Worm (Caenorhabditis elegans) whole organism, dauer: ENCODE data around the gene ZK418.7.
"Not testable (repeated sequence)": the region's sequence is repeated elsewhere in the genome, so short reads cannot be mapped to it uniquely, and the experiment has no call there.

Source experiments
- unc-62 ChIP-seq: sonication (generic microtip); optimal IDR thresholded peaks from 2 replicates; lab custom pipeline; 2017; ENCODE audit warnings: missing biosample characterization, missing genetic modification reagents, missing genetic modification characterization

ZK418.7 gene

DNA sequence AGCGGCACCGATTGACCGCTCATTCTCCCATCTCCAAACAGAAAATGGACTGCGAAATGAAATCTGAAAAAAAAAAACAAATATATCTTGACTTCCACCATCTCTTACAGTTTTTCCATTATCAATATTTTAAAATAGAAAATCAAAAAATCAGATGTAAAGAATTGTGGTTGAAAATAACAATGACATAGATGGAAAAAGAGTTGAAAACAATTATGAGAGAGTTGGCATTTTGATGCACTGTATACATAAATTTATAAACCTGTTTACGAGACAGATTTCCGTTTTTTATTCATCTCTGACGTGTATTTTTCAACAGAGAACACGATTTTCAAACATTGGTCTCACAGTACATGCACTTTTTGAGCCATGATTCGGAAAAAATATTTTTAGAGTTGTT, at the start of gene ZK418.7:
ZK418.7 (minus strand) TSS at position 101 of the 400 bp plus-strand sequence.
- no peak for TF ChIP-seq unc-62 (GFP tag; lab: Kevin White, UChicago)

DNA sequence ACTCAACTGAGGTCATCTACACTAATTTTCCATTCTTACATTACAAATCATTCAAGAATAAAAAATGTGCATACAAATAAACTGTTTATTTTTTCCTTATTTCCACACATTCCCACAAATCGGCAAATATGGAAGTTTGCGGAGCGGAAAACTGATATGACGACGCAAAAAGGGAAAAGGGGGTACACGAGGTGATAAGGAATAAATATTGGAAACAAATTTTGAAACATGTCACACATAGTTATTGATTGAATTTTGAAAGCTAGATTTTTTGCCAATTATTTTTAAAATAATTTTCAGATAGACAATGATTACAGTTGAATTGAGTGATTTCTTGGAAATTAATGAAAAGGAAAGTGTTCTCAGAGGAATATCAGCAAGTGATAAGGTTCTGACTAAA, 48.0 kb upstream of the ZK418.7 start, which contains the start of gene viro-2:
viro-2 (plus strand) TSS at position 301 of the 400 bp plus-strand sequence.
- TF ChIP-seq unc-62 (GFP tag; lab: Kevin White, UChicago): not testable (repeated sequence)

DNA sequence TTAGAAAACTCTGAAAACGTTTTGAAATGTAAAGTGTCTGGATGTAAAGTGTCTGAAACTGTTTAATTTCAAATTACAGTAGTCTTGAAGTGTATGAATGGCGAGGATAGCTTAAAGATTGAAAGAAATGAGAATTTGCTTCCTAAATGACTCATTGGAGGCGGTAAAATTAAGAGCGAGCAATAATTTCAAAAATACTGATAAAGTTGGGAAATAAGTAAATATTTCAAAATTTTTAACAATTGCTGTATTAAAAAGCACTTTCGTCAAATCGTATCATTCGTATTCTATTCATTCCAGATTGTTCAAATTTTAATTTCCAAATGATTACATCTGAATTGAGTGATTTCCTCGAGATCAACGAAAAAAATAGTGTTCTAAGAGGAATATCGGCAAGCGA, 43.8 kb upstream of the ZK418.7 start, which contains the start of gene B0280.2:
B0280.2 (plus strand) TSS at position 301 of the 400 bp plus-strand sequence.
- no peak for TF ChIP-seq unc-62 (GFP tag; lab: Kevin White, UChicago)

DNA sequence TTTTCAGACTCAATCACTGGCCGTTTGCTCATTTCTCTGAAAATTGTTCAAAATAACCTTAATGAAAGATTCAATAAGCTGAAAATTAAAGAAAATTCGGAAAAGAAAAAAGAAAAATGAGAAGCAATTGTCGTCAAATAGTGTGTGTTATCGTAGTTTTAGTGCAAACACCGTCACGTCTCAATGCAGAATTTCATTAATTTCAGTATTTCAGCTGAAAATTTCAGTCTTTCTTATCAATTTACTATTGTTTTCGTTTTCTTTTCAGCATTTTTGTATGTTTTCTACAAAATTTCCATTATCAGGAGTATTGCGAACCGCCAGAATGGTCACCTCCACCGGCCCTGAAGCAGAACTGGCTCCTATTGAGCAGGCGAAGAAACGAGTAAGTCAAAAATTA, 42.3 kb upstream of the ZK418.7 start, which contains the start of the genes B0280.9 and rpia-1:
B0280.9 (minus strand) TSS at position 36 of the 400 bp plus-strand sequence.
rpia-1 (plus strand) TSS at position 269 of the 400 bp plus-strand sequence.
- TF ChIP-seq unc-62 (GFP tag; lab: Kevin White, UChicago): no peak

DNA sequence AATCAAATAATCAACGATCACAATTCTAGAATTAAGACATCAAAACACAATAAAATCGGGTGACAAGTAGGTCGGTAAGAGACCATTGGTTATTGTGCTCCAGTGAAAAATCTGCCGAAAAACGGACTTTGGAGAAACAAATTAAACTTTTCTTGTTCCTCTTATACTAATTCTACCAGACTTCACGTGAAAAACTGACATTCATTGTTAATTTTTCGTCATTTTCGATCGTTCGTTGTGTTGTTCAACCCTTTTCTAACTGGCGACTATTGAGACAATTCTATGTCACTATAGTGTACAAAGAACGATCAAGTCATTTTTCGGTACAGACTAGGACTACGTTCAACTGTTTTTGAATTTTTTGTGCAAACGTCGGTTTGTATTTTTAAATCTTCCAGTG, 39.9 kb upstream of the ZK418.7 start:
- no peak for TF ChIP-seq unc-62 (GFP tag; lab: Kevin White, UChicago)

DNA sequence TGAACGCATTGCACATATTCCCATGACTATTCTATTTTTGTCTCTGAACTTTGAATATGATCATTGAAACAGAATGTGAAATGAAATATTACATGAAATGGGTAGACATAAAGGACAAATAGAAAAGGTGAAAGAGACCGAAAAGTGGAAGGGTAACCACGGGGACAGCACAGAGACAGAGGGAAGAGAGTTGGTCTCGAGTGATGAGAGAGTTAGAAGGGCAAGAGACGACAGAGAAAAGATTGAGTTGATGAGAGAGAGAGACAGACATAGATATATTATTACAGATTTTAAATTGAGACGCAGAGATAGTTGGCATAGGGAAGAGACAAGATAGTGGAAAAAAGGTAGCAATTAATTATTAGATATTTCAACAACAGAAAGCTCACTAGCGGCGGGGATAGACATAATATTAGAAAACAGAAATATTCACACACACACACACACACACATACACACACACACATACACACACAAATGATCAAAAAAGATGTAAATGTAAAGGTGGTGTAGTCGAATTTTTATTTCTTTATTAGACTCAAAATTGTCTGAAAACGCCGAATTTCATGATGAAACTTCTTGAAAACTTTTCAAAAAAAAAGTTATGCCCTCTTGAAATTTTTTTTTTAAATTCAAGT, 36.1 kb upstream of the ZK418.7 start:
- no peak for TF ChIP-seq unc-62 (GFP tag; lab: Kevin White, UChicago)

DNA sequence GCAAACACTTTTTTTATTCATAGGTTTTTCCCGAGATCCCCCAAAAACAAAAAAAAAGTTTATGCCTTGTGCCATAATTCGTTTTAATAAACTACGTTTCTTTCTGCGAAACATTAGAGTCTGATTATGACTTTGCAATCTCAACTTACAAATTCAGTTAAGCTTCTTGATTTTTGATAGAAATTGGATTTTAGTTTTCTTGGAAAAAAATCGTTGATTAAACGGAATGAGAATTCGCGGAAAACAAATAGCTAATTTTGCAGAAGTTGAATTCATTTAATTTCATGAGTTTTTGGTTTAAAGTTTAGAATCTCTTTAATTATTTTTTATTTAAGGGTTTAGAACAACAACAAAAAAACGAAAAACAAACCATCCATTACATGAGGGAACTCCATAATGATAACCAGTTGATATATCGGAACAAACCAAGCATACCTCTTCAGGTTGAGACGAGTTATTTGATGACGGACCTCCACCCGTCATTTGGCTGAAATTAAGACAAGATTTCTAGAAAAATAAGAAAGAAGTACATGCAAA, 34.4 kb upstream of the ZK418.7 start, which contains the start of gene nhr-10:
nhr-10 (minus strand) TSS at position 487 of the 537 bp plus-strand sequence.
- TF ChIP-seq unc-62 (GFP tag; lab: Kevin White, UChicago): no peak

DNA sequence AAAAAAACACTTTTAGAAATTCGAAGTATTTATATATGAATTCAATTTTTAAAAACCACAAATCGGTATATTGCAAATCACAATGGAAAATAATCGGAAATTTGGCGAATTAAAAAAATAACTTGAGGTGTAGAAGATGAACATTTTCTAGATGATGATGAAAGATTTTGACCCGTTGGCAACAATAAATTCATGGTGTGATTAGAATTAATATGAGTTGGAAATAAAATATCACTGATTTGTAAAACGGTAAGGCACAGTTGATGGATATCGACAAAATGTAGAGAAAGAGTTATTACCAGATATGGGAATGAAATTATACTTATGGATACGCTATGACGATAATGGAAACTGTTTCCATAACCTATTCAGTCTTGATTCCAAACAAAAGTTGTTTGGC, 31.7 kb upstream of the ZK418.7 start:
- no peak for TF ChIP-seq unc-62 (GFP tag; lab: Kevin White, UChicago)

DNA sequence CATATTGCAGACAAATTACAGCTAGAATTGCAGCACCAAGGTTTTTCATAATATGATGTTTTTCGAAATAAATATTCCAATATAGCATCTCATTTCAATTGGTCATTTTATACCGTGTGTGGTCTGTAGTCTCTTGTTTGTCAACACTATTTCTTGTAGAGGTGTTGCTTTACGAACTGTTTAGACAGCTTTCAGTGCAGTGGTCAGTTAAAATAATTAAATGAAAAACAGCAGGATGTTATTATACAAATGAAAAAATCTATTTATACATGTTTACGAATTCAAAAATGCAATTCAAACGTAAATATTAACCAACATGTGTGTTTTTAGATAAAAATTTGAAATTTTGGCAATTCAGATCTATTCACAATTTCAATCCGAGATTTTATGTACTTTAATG, 31.2 kb upstream of the ZK418.7 start, which contains the start of gene B0280.7:
B0280.7 (minus strand) TSS at position 101 of the 400 bp plus-strand sequence.
- no peak for TF ChIP-seq unc-62 (GFP tag; lab: Kevin White, UChicago)

DNA sequence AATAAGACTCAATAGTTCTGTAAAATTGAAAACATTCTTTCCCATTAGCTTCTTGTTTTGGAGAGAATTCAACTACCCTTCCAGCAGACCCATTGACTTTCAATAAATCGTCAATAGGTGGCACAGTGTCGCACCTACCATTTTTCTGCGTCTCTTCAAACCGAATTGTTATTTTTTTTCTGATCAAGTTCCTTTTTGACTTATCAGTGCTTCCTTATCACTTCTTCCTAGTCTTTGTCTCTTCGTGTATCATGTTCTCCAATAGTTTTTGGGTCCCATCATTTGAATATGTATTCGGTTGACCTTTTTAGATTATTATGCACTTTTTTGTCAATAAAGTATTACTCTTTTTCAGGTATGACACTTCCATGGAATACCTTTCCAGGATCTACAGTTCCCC, 27.4 kb upstream of the ZK418.7 start, which contains the start of gene odd-1:
odd-1 (plus strand) TSS at position 349 of the 400 bp plus-strand sequence.
- TF ChIP-seq unc-62 (GFP tag; lab: Kevin White, UChicago): no peak

DNA sequence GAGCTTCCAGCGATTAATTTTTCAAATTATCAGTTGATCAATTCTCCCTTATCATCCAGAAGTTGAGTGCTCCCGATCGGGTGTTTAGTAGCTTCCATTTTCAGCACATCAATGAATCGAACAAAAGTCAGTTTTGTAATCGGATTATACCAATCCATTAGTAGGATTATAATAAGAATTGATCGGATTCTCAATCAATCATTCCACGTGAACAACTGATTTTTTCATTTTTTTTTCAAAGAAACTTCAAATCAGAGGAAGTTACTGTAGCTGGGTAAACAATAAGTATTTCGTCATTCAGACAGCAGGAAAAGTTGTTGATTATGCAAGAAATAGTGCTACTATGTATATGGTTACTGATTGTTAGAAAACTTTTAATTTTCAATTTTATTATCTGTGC, 26.3 kb upstream of the ZK418.7 start:
- TF ChIP-seq unc-62 (GFP tag; lab: Kevin White, UChicago): no peak

DNA sequence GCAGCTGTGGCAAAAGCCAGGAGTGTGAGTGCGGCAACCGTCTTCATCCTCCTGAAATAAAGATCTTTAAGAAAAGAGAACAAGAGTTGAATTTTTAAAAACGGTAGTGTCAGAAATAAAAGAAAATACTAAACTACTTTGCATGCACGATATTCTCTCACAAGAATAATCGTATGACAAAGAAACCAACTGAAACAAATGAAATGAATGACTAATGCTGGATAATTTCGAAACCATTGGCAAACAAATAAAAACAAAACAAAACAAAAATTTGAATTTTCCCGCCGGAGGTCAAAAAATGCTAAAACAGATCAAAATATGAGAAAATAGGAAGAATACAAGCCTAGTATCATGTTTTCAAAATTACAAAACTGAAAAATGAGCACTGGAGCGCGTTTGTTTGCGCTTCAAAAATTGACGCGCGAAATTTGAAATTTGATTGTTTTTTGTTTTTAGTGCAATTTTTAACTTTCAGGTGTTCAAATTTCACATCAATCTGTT, 23.4 kb upstream of the ZK418.7 start, which contains the start of gene cpg-2:
cpg-2 (minus strand) TSS at position 51 of the 501 bp plus-strand sequence.
- no peak for TF ChIP-seq unc-62 (GFP tag; lab: Kevin White, UChicago)

DNA sequence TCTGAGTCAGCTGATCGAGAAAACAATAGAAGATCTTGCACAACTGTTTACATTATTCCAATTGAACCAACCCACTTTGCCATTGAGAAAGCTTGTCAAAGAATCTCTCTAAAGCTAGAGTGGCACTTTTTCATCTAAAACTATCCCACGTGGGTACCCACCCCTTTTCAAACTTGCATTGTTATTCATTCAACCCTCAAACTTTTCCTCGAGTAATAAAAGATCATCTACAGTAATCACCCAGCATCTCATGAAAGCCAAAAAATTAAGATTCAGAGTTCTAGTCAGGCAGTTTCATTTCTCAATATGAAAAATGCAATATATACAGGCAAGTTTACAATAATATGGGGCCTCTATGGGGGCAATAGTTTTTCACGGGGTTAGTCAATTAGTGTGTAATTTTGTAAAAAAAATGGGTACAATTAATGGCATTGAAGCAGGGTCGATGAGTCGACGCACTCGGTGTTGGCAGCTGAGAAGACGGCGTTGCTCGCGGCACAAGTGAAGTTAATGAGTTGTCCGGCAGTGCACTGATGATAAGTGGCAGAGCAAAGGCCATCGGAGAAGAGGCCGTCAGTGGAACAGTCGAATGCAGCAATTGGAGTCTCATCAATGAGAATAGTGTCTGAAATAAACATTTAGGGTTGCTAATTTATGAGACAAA, 21.4 kb upstream of the ZK418.7 start:
- TF ChIP-seq unc-62 (GFP tag; lab: Kevin White, UChicago): no peak

DNA sequence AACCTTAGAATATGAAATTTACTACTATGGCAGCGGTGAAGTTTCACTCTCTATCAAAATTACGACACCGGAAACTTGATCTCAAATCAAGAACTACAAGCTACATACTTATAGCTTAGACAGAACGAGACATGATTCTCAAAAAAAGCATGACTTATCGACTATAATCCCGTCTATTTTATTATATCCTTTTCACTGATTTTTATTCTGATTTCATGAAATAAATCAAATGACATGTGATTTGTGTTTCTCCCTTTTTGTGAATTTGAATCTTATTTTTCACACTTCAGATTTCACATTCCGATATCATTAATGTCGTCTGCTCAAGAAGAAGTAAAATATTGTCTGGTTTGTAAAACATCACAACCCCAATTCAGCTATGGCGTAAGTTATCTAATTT, 19.4 kb upstream of the ZK418.7 start, which contains the start of gene ZK418.11:
ZK418.11 (plus strand) TSS at position 289 of the 400 bp plus-strand sequence.
- TF ChIP-seq unc-62 (GFP tag; lab: Kevin White, UChicago): no peak

DNA sequence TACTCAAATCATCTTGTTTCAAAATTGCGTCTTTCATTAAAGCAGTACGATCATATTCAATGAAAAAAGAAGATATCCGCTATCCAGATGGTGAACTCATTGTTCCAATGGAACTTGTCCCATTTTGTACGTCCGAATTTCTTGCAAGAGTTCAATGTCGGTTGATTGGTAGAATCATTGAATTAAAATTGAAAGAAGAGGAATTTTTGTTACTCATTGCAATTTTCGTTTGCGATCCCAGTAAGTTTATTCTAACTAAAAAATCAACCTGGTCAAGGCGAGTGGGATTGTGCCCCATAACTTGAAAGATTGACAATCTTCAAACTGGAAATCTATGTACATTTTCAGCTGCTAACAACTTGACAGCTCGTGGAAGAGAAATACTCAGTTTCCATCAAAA, 15.9 kb upstream of the ZK418.7 start:
- TF ChIP-seq unc-62 (GFP tag; lab: Kevin White, UChicago): no peak

DNA sequence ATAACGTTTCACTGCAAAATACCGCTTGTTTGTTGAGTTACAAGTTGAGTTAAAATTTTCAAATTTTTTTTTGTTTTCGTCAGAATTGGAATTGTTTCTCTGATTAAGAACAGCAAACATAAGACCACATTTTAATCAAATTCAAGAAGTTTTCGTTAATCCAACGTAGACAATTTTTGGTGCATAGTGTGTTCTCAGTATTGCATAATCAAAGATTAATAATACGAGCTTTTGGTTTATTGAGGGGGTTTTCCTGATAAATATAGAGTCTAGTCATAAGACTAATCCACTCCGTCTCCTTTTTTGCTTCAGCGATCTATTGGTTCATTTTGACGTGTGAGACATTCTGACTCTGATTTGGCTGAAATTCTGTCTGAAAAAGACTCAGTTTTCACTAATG, 14.6 kb upstream of the ZK418.7 start, which contains the start of gene nhr-9:
nhr-9 (plus strand) TSS at position 307 of the 400 bp plus-strand sequence.
- no peak for TF ChIP-seq unc-62 (GFP tag; lab: Kevin White, UChicago)
